Worm (Caenorhabditis elegans) whole organism, early embryonic: ENCODE data around the gene clc-2.

Source experiments
- F13C5.2 ChIP-seq: sonication (generic microtip); optimal IDR thresholded peaks from 2 replicates; lab custom pipeline; 2017; ENCODE audit warnings: mild to moderate bottlenecking, missing genetic modification characterization, inconsistent platforms, missing compliant biosample characterization
- ama-1 ChIP-seq: fragments of 150-350 bp; optimal IDR thresholded peaks from 2 replicates; lab custom pipeline; 2014
- ceh-36 ChIP-seq: sonication (generic microtip); optimal IDR thresholded peaks from 2 replicates; lab custom pipeline; 2016; ENCODE audit warnings: missing genetic modification characterization, inconsistent platforms, missing compliant biosample characterization
- flt-1 ChIP-seq: fragments of 200-800 bp; sonication (Bioruptor generic); IDR thresholded peaks from 2 replicates; pipeline ENCODE4 v1.3.6; 2022; ENCODE audit warnings: missing genetic modification characterization, missing compliant biosample characterization
- hnd-1 ChIP-seq: sonication (generic microtip); optimal IDR thresholded peaks from 2 replicates; lab custom pipeline; 2016; ENCODE audit warnings: missing genetic modification characterization, missing compliant biosample characterization
- sea-1 ChIP-seq: fragments of 200-800 bp; sonication (Bioruptor generic); conservative IDR thresholded peaks from 2 replicates; pipeline ENCODE4 v1.3.6; 2022; ENCODE audit warnings: missing genetic modification characterization, missing compliant biosample characterization

ce11 chrX:7397935-7398334 is 33.3 kb upstream of the clc-2 start, which contains the start of gene C10A4.13:
- TF ChIP-seq sea-1: no peak
- TF ChIP-seq ama-1 (lab: Kevin White, UChicago): no peak
- no peak for TF ChIP-seq flt-1 (GFP tag; lab: Robert Waterston, UW)
- TF ChIP-seq F13C5.2 (tag; lab: Kevin White, UChicago): no peak
- TF ChIP-seq hnd-1 (tag; lab: Kevin White, UChicago): no peak
- TF ChIP-seq ceh-36: no peak
